Worm (Caenorhabditis elegans) whole organism, L1 larva: ENCODE results near the gene ugt-33.

Experiments
- F16B12.6 ChIP-seq: fragments of 150-350 bp; optimal IDR thresholded peaks from 2 replicates; lab custom pipeline; 2014; ENCODE audit warnings: missing biosample characterization, missing genetic modification characterization
- ama-1 ChIP-seq: fragments of 150-350 bp; optimal IDR thresholded peaks from 2 replicates; lab custom pipeline; 2014
- ceh-90 ChIP-seq: sonication (generic microtip); optimal IDR thresholded peaks from 2 replicates; lab custom pipeline; 2016; ENCODE audit warnings: missing genetic modification characterization, missing compliant biosample characterization
- ets-5 ChIP-seq: fragments of 200-800 bp; sonication (Bioruptor generic); IDR thresholded peaks from 2 replicates; pipeline ENCODE4 v1.3.6; 2022; ENCODE audit warnings: missing genetic modification characterization, missing compliant biosample characterization
- fkh-10 ChIP-seq: sonication (generic microtip); optimal IDR thresholded peaks from 2 replicates; lab custom pipeline; 2017; ENCODE audit warnings: missing biosample characterization, missing genetic modification reagents, missing genetic modification characterization
- lin-39 ChIP-seq: fragments of 150-350 bp; optimal IDR thresholded peaks from 2 replicates; lab custom pipeline; 2014; ENCODE audit warnings: missing biosample characterization, missing genetic modification reagents, missing genetic modification characterization
- lir-3 ChIP-seq: sonication (generic microtip); optimal IDR thresholded peaks from 2 replicates; lab custom pipeline; 2016; ENCODE audit warnings: mild to moderate bottlenecking, missing genetic modification characterization, moderate library complexity, missing compliant biosample characterization; ENCODE audit not compliant: poor library complexity
- nhr-11 ChIP-seq: fragments of 150-350 bp; optimal IDR thresholded peaks from 2 replicates; lab custom pipeline; 2014; ENCODE audit warnings: missing biosample characterization, missing genetic modification characterization
- nhr-28 ChIP-seq: fragments of 150-350 bp; optimal IDR thresholded peaks from 2 replicates; lab custom pipeline; 2014; ENCODE audit warnings: missing biosample characterization, missing genetic modification characterization
- unc-130 ChIP-seq: fragments of 150-350 bp; optimal IDR thresholded peaks from 2 replicates; lab custom pipeline; 2017; ENCODE audit warnings: missing biosample characterization, missing genetic modification characterization, inconsistent platforms
- vab-15 ChIP-seq: sonication (generic microtip); optimal IDR thresholded peaks from 2 replicates; lab custom pipeline; 2017; ENCODE audit warnings: missing genotype, mild to moderate bottlenecking, missing genetic modification characterization, missing compliant biosample characterization
- zag-1 ChIP-seq: fragments of 150-350 bp; optimal IDR thresholded peaks from 2 replicates; lab custom pipeline; 2014; ENCODE audit warnings: missing biosample characterization, missing genetic modification characterization
- ztf-4 ChIP-seq: fragments of 150-350 bp; optimal IDR thresholded peaks from 2 replicates; lab custom pipeline; 2014; ENCODE audit warnings: missing biosample characterization, missing genetic modification characterization

DNA sequence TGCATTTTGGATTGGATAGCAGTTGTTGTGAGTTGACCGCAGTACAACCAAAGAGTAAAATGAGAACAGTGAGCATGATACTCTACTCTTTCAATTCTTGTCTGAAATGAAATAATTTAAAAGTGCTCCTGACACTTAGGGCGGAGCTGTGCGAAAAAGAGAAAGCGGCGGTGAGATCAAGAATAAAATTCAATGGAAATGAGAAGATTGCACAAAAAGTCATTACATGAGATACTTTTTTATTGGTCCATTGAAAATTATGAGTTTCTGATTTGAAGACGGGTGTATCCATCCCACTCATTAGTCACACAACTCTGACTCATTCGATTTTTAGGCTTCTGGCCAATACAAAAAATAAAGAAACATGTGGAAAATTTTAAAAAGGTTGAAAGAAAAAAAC is 36.0 kb upstream of the ugt-33 start, which contains the start of gene F22E12.1:
- TF ChIP-seq unc-130 (tag; lab: Kevin White, UChicago) (no peak), ama-1 (lab: Kevin White, UChicago) (no peak), lin-39 (no peak), lir-3 (tag; lab: Kevin White, UChicago) (no peak), ztf-4 (tag; lab: Kevin White, UChicago) (no peak), nhr-28 (tag; lab: Kevin White, UChicago) (no peak), vab-15 (tag; lab: Kevin White, UChicago) (no peak), ceh-90 (no peak), F16B12.6 (no peak), nhr-11 (no peak), zag-1 (tag; lab: Kevin White, UChicago) (no peak), fkh-10 (no peak), ets-5 (no peak)
